Worm (Caenorhabditis elegans) whole organism, L4 larva: ENCODE measurements around the gene dop-6.

ENCODE experiments used
- daf-19 ChIP-seq: fragments of 200-800 bp; sonication (Bioruptor generic); conservative IDR thresholded peaks from 2 replicates; pipeline ENCODE4 v1.3.6; 2022; ENCODE audit warnings: missing genetic modification characterization, missing compliant biosample characterization
- duxl-1 ChIP-seq: sonication (generic microtip); optimal IDR thresholded peaks from 2 replicates; lab custom pipeline; 2016; ENCODE audit warnings: mild to moderate bottlenecking, missing genetic modification characterization, moderate library complexity, missing compliant biosample characterization; ENCODE audit not compliant: poor library complexity
- hlh-30 ChIP-seq: sonication (generic microtip); optimal IDR thresholded peaks from 2 replicates; lab custom pipeline; 2017; ENCODE audit warnings: antibody characterized with exemption, mild to moderate bottlenecking, missing genetic modification characterization, missing compliant biosample characterization; ENCODE audit not compliant: insufficient read depth
- lin-39 ChIP-seq: fragments of 150-350 bp; optimal IDR thresholded peaks from 2 replicates; lab custom pipeline; 2014; ENCODE audit warnings: missing biosample characterization, missing genetic modification reagents, missing genetic modification characterization

DNA sequence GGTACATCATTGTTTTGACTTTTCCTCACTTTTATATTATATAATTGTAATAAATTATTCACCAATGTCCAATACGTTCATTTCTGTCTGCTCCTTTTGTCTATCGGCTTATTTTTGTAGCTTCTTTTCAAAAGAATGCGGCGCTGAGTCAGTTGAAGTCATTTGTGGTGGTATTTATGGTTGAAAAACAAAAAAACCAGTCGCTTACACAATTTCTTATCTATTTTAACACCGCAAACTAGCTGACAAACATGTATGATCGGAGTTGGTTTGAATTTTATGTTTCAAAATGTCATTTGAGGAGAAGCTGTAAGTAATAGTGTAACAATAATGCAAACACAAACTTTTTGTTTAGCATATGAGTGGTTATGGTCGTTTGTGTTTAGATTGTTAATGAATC lies 36.7 kb upstream of the dop-6 start, which contains the start of gene ets-10:
- TF ChIP-seq duxl-1 (tag; lab: Kevin White, UChicago) (no peak), daf-19 (GFP tag; lab: Robert Waterston, UW) (no peak), lin-39 (tag; lab: Kevin White, UChicago) (no peak), hlh-30 (tag; lab: Kevin White, UChicago) (no peak)
